Fruit fly (Drosophila melanogaster): ENCODE data around the gene CG9213.

CG9213 gene

DNA sequence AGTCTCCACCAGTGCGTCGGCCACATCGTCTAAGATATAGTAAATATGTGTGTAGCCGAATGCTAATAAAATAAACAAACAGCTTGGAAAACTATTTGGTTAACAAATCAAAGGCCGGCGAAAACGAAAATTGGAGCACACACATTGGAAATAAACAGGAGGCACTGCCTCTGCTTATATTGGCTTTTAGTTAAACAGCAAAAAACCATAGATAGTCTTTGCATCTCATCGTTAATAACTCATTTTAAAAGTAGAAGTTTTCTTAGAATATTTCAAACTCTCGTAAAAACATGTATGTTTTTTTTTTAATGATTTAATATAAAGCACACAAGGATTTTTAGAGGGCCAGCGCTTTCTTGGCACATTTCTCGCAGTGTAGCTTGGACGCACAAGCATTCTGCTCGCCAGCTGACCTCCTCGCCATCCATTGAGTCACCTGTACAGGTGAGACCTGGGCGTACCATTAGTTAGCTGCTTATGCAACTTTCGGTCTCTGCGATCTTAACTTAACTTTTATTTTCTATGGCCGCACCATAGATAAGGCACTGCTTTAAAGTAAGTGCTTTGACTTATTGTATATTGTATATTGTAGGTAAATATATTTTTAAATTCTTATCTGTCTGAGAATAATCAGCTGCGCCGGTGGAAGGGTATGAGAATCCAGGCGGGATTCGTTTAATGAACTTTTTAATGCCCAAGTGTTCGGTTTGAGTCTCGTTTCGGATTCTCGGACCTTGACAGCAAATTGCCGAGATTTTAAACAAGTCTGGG, 17.6 kb upstream of the CG9213 start:
- no peak for TF ChIP-seq nerfin-2 (GFP tag; IDR thresholded peaks at IDR 0.05; ENCODE audit: partially characterized antibody)
- TF ChIP-seq Bdp1 (GFP tag; optimal IDR thresholded peaks at IDR 0.05), result no peak
- no peak for TF ChIP-seq CG14860 (GFP tag; IDR thresholded peaks at IDR 0.05; ENCODE audit: partially characterized antibody)
- no peak for TF ChIP-seq btn (GFP tag; optimal IDR thresholded peaks at IDR 0.05)
- TF ChIP-seq sens-2 (GFP tag; IDR thresholded peaks at IDR 0.05), result no peak
- TF ChIP-seq stwl (tag; optimal IDR thresholded peaks at IDR 0.05), result no peak
- no peak for TF ChIP-seq CG31365 (tag; optimal IDR thresholded peaks at IDR 0.05)
- TF ChIP-seq tll (GFP tag; optimal IDR thresholded peaks at IDR 0.05), result no peak
- TF ChIP-seq otp (GFP tag; IDR thresholded peaks at IDR 0.05), result no peak
- no peak for TF ChIP-seq lbe (GFP tag; optimal IDR thresholded peaks at IDR 0.05)
- no peak for TF ChIP-seq CG3065 (GFP tag; optimal IDR thresholded peaks at IDR 0.05)
- TF ChIP-seq wdn (GFP tag; IDR thresholded peaks at IDR 0.05), result no peak
- TF ChIP-seq ssp (GFP tag; IDR thresholded peaks at IDR 0.05), result 0 out of 2 replicates have a peak, but pooled peaks have one; percentile 21
- TF ChIP-seq CG16815 (GFP tag; optimal IDR thresholded peaks at IDR 0.05), result peak; percentile 30
- no peak for TF ChIP-seq CG6654 (GFP tag; optimal IDR thresholded peaks at IDR 0.05)
- TF ChIP-seq CG1832 (GFP tag; optimal IDR thresholded peaks at IDR 0.05), result no peak
- no peak for TF ChIP-seq Dbx (GFP tag; IDR thresholded peaks at IDR 0.05)
- TF ChIP-seq CG16779 (GFP tag; IDR thresholded peaks at IDR 0.05), result no peak
- peak; percentile 24 for TF ChIP-seq Sox100B (GFP tag; optimal IDR thresholded peaks at IDR 0.05)
- no peak for TF ChIP-seq CG10959 (GFP tag; IDR thresholded peaks at IDR 0.05)
- no peak for TF ChIP-seq gfzf (GFP tag; optimal IDR thresholded peaks at IDR 0.05)
- no peak for TF ChIP-seq CG9876 (GFP tag; optimal IDR thresholded peaks at IDR 0.05)
- no peak for TF ChIP-seq dm (GFP tag; optimal IDR thresholded peaks at IDR 0.05)
- TF ChIP-seq CG5953 (GFP tag; IDR thresholded peaks at IDR 0.05), result no peak
- TF ChIP-seq HLH4C (GFP tag; IDR thresholded peaks at IDR 0.05; ENCODE audit: partially characterized antibody), result no peak
- no peak for TF ChIP-seq danr (GFP tag; IDR thresholded peaks at IDR 0.05)
- no peak for TF ChIP-seq CG15011 (GFP tag; optimal IDR thresholded peaks at IDR 0.05)
- TF ChIP-seq z (GFP tag; IDR thresholded peaks at IDR 0.05), result no peak
- peak; percentile 19 for TF ChIP-seq CG4820 (GFP tag; optimal IDR thresholded peaks at IDR 0.05)
- TF ChIP-seq C15 (GFP tag; IDR thresholded peaks at IDR 0.05), result no peak
- no peak for TF ChIP-seq pan (optimal IDR thresholded peaks at IDR 0.05)
- TF ChIP-seq pan (GFP tag; optimal IDR thresholded peaks at IDR 0.05 in 1 of 2, IDR thresholded peaks at IDR 0.05 in 1 of 2), result no peak
- TF ChIP-seq hbn (GFP tag; IDR thresholded peaks at IDR 0.05; ENCODE audit: partially characterized antibody), result no peak
- TF ChIP-seq peb (GFP tag; IDR thresholded peaks at IDR 0.05), result no peak
- TF ChIP-seq CG11247 (GFP tag; IDR thresholded peaks at IDR 0.05), result no peak
- no peak for TF ChIP-seq CG6791 (GFP tag; IDR thresholded peaks at IDR 0.05; ENCODE audit: partially characterized antibody)
- TF ChIP-seq jumu (GFP tag; optimal IDR thresholded peaks at IDR 0.05), result peak; percentile 8
- peak; percentile 7 to 63 for TF ChIP-seq Hr51 (GFP tag; optimal IDR thresholded peaks at IDR 0.05)
- no peak for TF ChIP-seq trh (GFP tag; optimal IDR thresholded peaks at IDR 0.05)
- 0 out of 2 replicates have a peak, but pooled peaks have one; percentile 34 for TF ChIP-seq Xrp1 (GFP tag; IDR thresholded peaks at IDR 0.05)
- no peak for TF ChIP-seq corto (GFP tag; optimal IDR thresholded peaks at IDR 0.05)
- TF ChIP-seq NC2β (GFP tag; optimal IDR thresholded peaks at IDR 0.05), result no peak
- TF ChIP-seq grau (tag; optimal IDR thresholded peaks at IDR 0.05), result peak; percentile 48
- TF ChIP-seq Tbp (GFP tag; optimal IDR thresholded peaks at IDR 0.05), result no peak
- TF ChIP-seq CG3281 (GFP tag; optimal IDR thresholded peaks at IDR 0.05), result peak; percentile 49
- TF ChIP-seq hkb (optimal IDR thresholded peaks at IDR 0.05), result no peak
- TF ChIP-seq hkb (GFP tag; IDR thresholded peaks at IDR 0.05), result peak; percentile 60; the same call in 1 of the 2 replicates
- 0 out of 3 replicates have a peak, but pooled peaks have one; percentile 28 for TF ChIP-seq CG7357 (GFP tag; IDR thresholded peaks at IDR 0.05)
- TF ChIP-seq CG3407 (GFP tag; optimal IDR thresholded peaks at IDR 0.05), result peak; percentile 7
- TF ChIP-seq CG8290 (GFP tag; optimal IDR thresholded peaks at IDR 0.05), result no peak
- TF ChIP-seq CG8290 (tag; optimal IDR thresholded peaks at IDR 0.05), result no peak
